Worm (Caenorhabditis elegans): Measurements from ENCODE around the gene T01C3.3.

T01C3.3 gene

DNA sequence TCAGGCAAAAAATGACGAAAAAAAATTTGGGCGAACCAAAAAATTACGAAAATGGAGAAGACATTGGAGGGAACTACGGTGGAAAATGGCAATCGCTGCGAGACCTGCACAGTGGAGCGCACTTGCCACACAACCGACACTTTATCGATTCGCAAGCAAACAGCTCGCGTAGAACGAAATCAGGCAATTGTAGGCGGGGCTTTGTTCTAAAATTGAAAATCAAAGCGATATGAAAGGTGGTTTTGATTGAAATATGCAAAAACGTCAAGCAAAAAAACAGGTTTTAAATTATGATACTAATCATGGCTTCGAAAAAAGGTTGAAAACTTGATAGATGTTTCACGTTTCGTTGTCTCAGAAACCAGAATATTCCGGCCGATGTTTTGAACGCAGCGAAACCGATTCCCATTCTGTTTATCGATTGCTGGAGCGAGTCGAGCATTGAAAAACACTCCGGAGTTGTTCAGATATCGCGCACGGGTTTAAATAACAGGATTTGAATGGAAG is 9.8 kb upstream of the T01C3.3 start, which contains the start of the genes fib-1 and mut-15 (continued):
- no peak for TF ChIP-seq F44E2.7 (GFP tag; IDR thresholded peaks at IDR 0.05)
- TF ChIP-seq php-3 (GFP tag; IDR thresholded peaks at IDR 0.05): 0 out of 2 replicates have a peak, but pooled peaks have one; percentile 19
- peak; percentile 77 for TF ChIP-seq hlh-30 (tag; optimal IDR thresholded peaks at IDR 0.05; ENCODE audit: insufficient read depth)
- peak; percentile 80 for TF ChIP-seq dmd-6 (GFP tag; IDR thresholded peaks at IDR 0.05)

DNA sequence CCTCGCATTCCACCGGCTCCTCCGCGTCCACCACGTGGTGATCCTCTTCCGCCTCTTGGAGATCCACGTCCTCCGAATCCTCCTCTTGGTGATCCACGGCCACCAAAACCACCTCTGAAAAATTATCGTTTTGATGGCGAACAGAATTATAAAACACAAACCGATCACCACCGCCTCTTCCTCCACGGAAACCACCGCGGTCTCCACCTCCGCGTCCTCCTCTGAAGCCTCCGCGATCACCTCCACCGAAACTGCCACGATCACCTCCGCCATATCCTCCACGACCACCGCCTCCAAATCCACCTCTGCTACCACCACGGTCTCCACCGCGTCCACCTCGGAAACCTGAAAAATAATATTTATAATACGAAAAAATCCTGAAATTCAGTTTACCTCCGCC is 9.1 kb upstream of the T01C3.3 start:
- TF ChIP-seq aha-1 (tag) (peak; percentile 99), set-16 (GFP tag; IDR thresholded peaks at IDR 0.05) (peak; percentile 90), ama-1 (optimal IDR thresholded peaks at IDR 0.05) (no peak), D1046.2 (GFP tag; IDR thresholded peaks at IDR 0.05) (no peak), Y5F2A.4 (GFP tag; optimal IDR thresholded peaks at IDR 0.05) (no peak)

DNA sequence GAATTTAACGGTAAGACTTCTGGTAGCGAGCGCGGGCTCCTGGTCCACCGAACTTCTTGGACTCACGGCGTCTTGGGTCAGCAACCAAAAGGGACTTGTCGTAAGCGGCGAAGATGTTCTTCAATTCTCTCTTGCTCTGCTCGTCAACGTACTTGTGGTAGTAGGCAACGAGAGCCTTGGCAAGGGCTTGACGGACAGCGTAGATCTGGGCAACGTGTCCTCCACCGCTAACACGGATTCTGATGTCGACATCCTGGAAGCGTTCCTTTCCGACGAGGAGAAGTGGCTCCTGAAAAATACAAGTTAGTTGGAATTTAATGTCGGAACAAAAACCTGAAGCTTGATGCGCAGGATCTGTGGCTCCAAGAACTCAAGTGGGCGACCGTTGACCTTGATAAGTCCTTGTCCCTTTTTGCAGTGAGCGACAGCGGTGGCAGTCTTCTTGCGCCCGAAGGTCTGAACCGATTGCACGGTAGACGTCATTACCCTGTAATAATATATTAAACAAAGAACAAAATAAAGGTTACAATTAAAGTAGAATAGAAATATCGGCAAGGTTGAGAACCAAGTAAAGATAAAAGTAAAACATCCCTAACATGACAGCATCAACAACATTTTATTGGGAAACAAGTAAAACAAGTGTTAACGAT is 7.7 kb upstream of the T01C3.3 start, which contains the start of gene rps-16:
rps-16 (minus strand) TSS at position 487 of the 650 bp plus-strand sequence.
- TF ChIP-seq T26A8.4 (GFP tag; IDR thresholded peaks at IDR 0.05) (0 out of 2 replicates have a peak, but pooled peaks have one; percentile 19), madf-5 (GFP tag; IDR thresholded peaks at IDR 0.05) (0 out of 4 replicates have a peak, but pooled peaks of 1 of the 2 experiments have one; percentile 38), zfp-3 (GFP tag; conservative IDR thresholded peaks at IDR 0.05) (no peak), dmd-8 (GFP tag; IDR thresholded peaks at IDR 0.05) (no peak), F10B5.3 (tag; optimal IDR thresholded peaks at IDR 0.05) (no peak), ceh-20 (GFP tag; IDR thresholded peaks at IDR 0.05) (no peak), dpl-1 (GFP tag; optimal IDR thresholded peaks at IDR 0.05) (no peak), hif-1 (tag; optimal IDR thresholded peaks at IDR 0.05) (no peak), daf-16 (GFP tag; optimal IDR thresholded peaks at IDR 0.05) (peak in 1 of 2 experiments; percentile 21), daf-16 (tag; optimal IDR thresholded peaks at IDR 0.05) (no peak), nhr-10 (tag; optimal IDR thresholded peaks at IDR 0.05) (no peak), tra-1 (GFP tag; IDR thresholded peaks at IDR 0.05) (no peak), nhr-11 (tag; optimal IDR thresholded peaks at IDR 0.05) (no peak), egl-27 (tag; optimal IDR thresholded peaks at IDR 0.05) (no peak), duxl-1 (tag; optimal IDR thresholded peaks at IDR 0.05; ENCODE audit: poor library complexity) (no peak), mxl-3 (GFP tag; optimal IDR thresholded peaks at IDR 0.05) (no peak), F37D6.2 (tag; optimal IDR thresholded peaks at IDR 0.05) (no peak), ama-1 (optimal IDR thresholded peaks at IDR 0.05) (no peak), lin-39 (tag; optimal IDR thresholded peaks at IDR 0.05) (no peak), fos-1 (tag; optimal IDR thresholded peaks at IDR 0.05) (no peak), egl-43 (GFP tag; IDR thresholded peaks at IDR 0.05) (peak; percentile 49; the same call in 1 of the 2 replicates), php-3 (GFP tag; IDR thresholded peaks at IDR 0.05) (no peak; the same call in 1 of the 2 replicates), Y48G9A.11 (GFP tag; IDR thresholded peaks at IDR 0.05) (peak; percentile 58), hlh-30 (tag; optimal IDR thresholded peaks at IDR 0.05; ENCODE audit: insufficient read depth) (no peak), spr-3 (GFP tag; optimal IDR thresholded peaks at IDR 0.05) (no peak), saeg-2 (GFP tag; IDR thresholded peaks at IDR 0.05) (no peak), zfp-2 (tag; optimal IDR thresholded peaks at IDR 0.05) (no peak), cey-2 (tag; optimal IDR thresholded peaks at IDR 0.05; ENCODE audit: borderline replicate concordance, insufficient read depth) (no peak), nhr-48 (tag; optimal IDR thresholded peaks at IDR 0.05) (no peak), Y5F2A.4 (GFP tag; optimal IDR thresholded peaks at IDR 0.05) (peak; percentile 47), nhr-77 (tag; optimal IDR thresholded peaks at IDR 0.05) (no peak), Y105C5A.15 (GFP tag; IDR thresholded peaks at IDR 0.05) (peak; percentile 69; the same call in 1 of the 2 replicates), F49E8.2 (tag; optimal IDR thresholded peaks at IDR 0.05; ENCODE audit: borderline replicate concordance) (peak; percentile 68), F26F4.8 (GFP tag; conservative IDR thresholded peaks at IDR 0.05) (no peak), ceh-28 (tag; optimal IDR thresholded peaks at IDR 0.05) (no peak), hlh-11 (tag; optimal IDR thresholded peaks at IDR 0.05) (no peak), daf-19 (GFP tag; conservative IDR thresholded peaks at IDR 0.05) (peak; percentile 54; the same call in 1 of the 2 replicates), lin-15B (tag; optimal IDR thresholded peaks at IDR 0.05) (no peak), snpc-4 (tag; optimal IDR thresholded peaks at IDR 0.05) (no peak), ceh-32 (tag; optimal IDR thresholded peaks at IDR 0.05; ENCODE audit: poor library complexity) (no peak), ZK546.5 (tag; optimal IDR thresholded peaks at IDR 0.05) (no peak)
